Fruit fly (Drosophila melanogaster) whole organism, prepupa: ENCODE results near the gene CNMa.

Experiments
- Blimp-1 ChIP-seq: fragments of 200-800 bp; sonication (Bioruptor generic); optimal IDR thresholded peaks from 3 replicates; lab custom pipeline; 2017; ENCODE audit warnings: missing biosample characterization, missing genetic modification characterization, mild to moderate bottlenecking, moderate library complexity, missing genetic modification reagents
- CG10669 ChIP-seq: fragments of 200-800 bp; sonication (Bioruptor generic); optimal IDR thresholded peaks from 3 replicates; lab custom pipeline; 2018; ENCODE audit warnings: missing biosample characterization, mild to moderate bottlenecking, missing genetic modification characterization, moderate library complexity
- CG11294 ChIP-seq: fragments of 200-800 bp; sonication (Bioruptor generic); IDR thresholded peaks from 2 replicates; pipeline ENCODE4 v1.3.6; 2022; ENCODE audit warnings: missing biosample characterization, missing genetic modification characterization
- CG1621 ChIP-seq: fragments of 200-800 bp; sonication (Bioruptor generic); optimal IDR thresholded peaks from 3 replicates; lab custom pipeline; 2018; ENCODE audit warnings: missing biosample characterization, mild to moderate bottlenecking, missing genetic modification characterization
- CG16779 ChIP-seq: fragments of 200-800 bp; sonication (Bioruptor generic); optimal IDR thresholded peaks from 3 replicates; lab custom pipeline; 2017; ENCODE audit warnings: missing biosample characterization, mild to moderate bottlenecking, missing genetic modification characterization
- CG4318 ChIP-seq: fragments of 200-800 bp; sonication (Bioruptor generic); optimal IDR thresholded peaks from 3 replicates; lab custom pipeline; 2017; ENCODE audit warnings: missing biosample characterization, mild to moderate bottlenecking, missing genetic modification characterization
- CG6792 ChIP-seq: fragments of 200-800 bp; sonication (Bioruptor generic); optimal IDR thresholded peaks from 3 replicates; lab custom pipeline; 2016; ENCODE audit warnings: missing biosample characterization, missing genetic modification characterization
- CG7368 ChIP-seq: fragments of 200-800 bp; sonication (Bioruptor generic); optimal IDR thresholded peaks from 3 replicates; lab custom pipeline; 2016; ENCODE audit warnings: missing biosample characterization, missing genetic modification characterization
- OdsH ChIP-seq: fragments of 200-800 bp; sonication (Bioruptor generic); optimal IDR thresholded peaks from 3 replicates; lab custom pipeline; 2016; ENCODE audit warnings: missing biosample characterization, missing genetic modification characterization
- Sox15 ChIP-seq: fragments of 200-800 bp; sonication (Bioruptor generic); optimal IDR thresholded peaks from 3 replicates; lab custom pipeline; 2016; ENCODE audit warnings: missing biosample characterization, missing genetic modification characterization
- eg ChIP-seq: fragments of 200-800 bp; sonication (Bioruptor generic); IDR thresholded peaks from 3 replicates; pipeline ENCODE4 v1.3.6; 2022; ENCODE audit warnings: missing biosample characterization, missing genetic modification characterization
- fd59A ChIP-seq: fragments of 200-800 bp; sonication (Bioruptor generic); optimal IDR thresholded peaks from 2 replicates; lab custom pipeline; 2017; ENCODE audit warnings: missing biosample characterization, mild to moderate bottlenecking, missing genetic modification characterization, missing genetic modification reagents
- topi ChIP-seq: fragments of 200-800 bp; sonication (Bioruptor generic); optimal IDR thresholded peaks from 3 replicates; lab custom pipeline; 2016; ENCODE audit warnings: missing biosample characterization, missing genetic modification characterization

dm6 chr3L:1853277-1853676 lies 2.1 kb downstream of the CNMa start:
- TF ChIP-seq CG7368 (GFP tag; lab: Kevin White, UChicago), result no peak
- TF ChIP-seq Sox15 (GFP tag; lab: Kevin White, UChicago), result no peak
- TF ChIP-seq CG1621, result no peak
- no peak for TF ChIP-seq CG11294 (GFP tag; lab: Robert Waterston, UW)
- no peak for TF ChIP-seq Blimp-1 (GFP tag; lab: Kevin White, UChicago)
- TF ChIP-seq topi (GFP tag; lab: Kevin White, UChicago), result no peak
- no peak for TF ChIP-seq CG4318 (GFP tag; lab: Kevin White, UChicago)
- no peak for TF ChIP-seq CG10669 (GFP tag; lab: Kevin White, UChicago)
- TF ChIP-seq eg (GFP tag; lab: Robert Waterston, UW), result no peak
- no peak for TF ChIP-seq OdsH
- no peak for TF ChIP-seq CG6792 (GFP tag; lab: Kevin White, UChicago)
- TF ChIP-seq CG16779 (tag; lab: Kevin White, UChicago), result no peak
- TF ChIP-seq fd59A (GFP tag; lab: Kevin White, UChicago), result no peak
